Fruit fly (Drosophila melanogaster) whole organism, embryonic: ENCODE measurements around the gene CG15450.

Experiments used
- Bdp1 ChIP-seq: fragments of 200-800 bp; sonication (Bioruptor generic); optimal IDR thresholded peaks from 3 replicates; lab custom pipeline; 2016; ENCODE audit warnings: missing biosample characterization, missing genetic modification characterization
- CG10543 ChIP-seq: fragments of 200-800 bp; sonication (Bioruptor generic); optimal IDR thresholded peaks from 3 replicates; lab custom pipeline; 2017; ENCODE audit warnings: missing biosample characterization, mild to moderate bottlenecking, missing genetic modification characterization, moderate library complexity
- CG11247 ChIP-seq: fragments of 200-800 bp; sonication (Bioruptor generic); IDR thresholded peaks from 2 replicates; pipeline ENCODE4 v1.3.6; 2022; ENCODE audit warnings: missing biosample characterization, missing genetic modification characterization
- CG13296 ChIP-seq: fragments of 200-800 bp; sonication (Bioruptor generic); optimal IDR thresholded peaks from 3 replicates; lab custom pipeline; 2018; ENCODE audit warnings: missing biosample characterization, mild to moderate bottlenecking, missing genetic modification characterization
- CG15269 ChIP-seq: fragments of 200-800 bp; sonication (Bioruptor generic); optimal IDR thresholded peaks from 2 replicates; lab custom pipeline; 2018; ENCODE audit warnings: missing biosample characterization, mild to moderate bottlenecking, missing genetic modification characterization, moderate library complexity
- CG15479 ChIP-seq: fragments of 200-800 bp; sonication (Bioruptor generic); optimal IDR thresholded peaks from 3 replicates; lab custom pipeline; 2019; ENCODE audit warnings: missing biosample characterization, mild to moderate bottlenecking, missing genetic modification characterization, moderate library complexity
- CG17385 ChIP-seq: fragments of 200-800 bp; sonication (Bioruptor generic); optimal IDR thresholded peaks from 3 replicates; lab custom pipeline; 2018; ENCODE audit warnings: missing biosample characterization, mild to moderate bottlenecking, missing genetic modification characterization
- CG17568 ChIP-seq: fragments of 200-800 bp; sonication (Bioruptor generic); optimal IDR thresholded peaks from 2 replicates; lab custom pipeline; 2018; ENCODE audit warnings: missing biosample characterization, mild to moderate bottlenecking, missing genetic modification characterization, moderate library complexity
- CG32772 ChIP-seq: fragments of 200-800 bp; sonication (Bioruptor generic); IDR thresholded peaks from 2 replicates; pipeline ENCODE4 v1.3.6; 2022; ENCODE audit warnings: missing biosample characterization, missing genetic modification characterization
- CG3281 ChIP-seq: fragments of 200-800 bp; sonication (Bioruptor generic); optimal IDR thresholded peaks from 3 replicates; lab custom pipeline; 2017; ENCODE audit warnings: missing biosample characterization, mild to moderate bottlenecking, missing genetic modification characterization
- CG6765 ChIP-seq: fragments of 200-800 bp; sonication (Bioruptor generic); optimal IDR thresholded peaks from 3 replicates; lab custom pipeline; 2017; ENCODE audit warnings: missing biosample characterization, mild to moderate bottlenecking, missing genetic modification characterization
- CG7786 ChIP-seq: fragments of 200-800 bp; sonication (Bioruptor generic); optimal IDR thresholded peaks from 2 replicates; lab custom pipeline; 2016; ENCODE audit warnings: missing biosample characterization, missing genetic modification characterization
- CG8944 ChIP-seq: fragments of 200-800 bp; sonication (Bioruptor generic); optimal IDR thresholded peaks from 3 replicates; lab custom pipeline; 2016; ENCODE audit warnings: missing biosample characterization, missing genetic modification characterization
- CG9727 ChIP-seq: fragments of 200-800 bp; sonication (Bioruptor generic); optimal IDR thresholded peaks from 3 replicates; lab custom pipeline; 2017; ENCODE audit warnings: missing biosample characterization, mild to moderate bottlenecking, missing genetic modification characterization
- CG9932 ChIP-seq: fragments of 200-800 bp; sonication (Bioruptor generic); IDR thresholded peaks from 2 replicates; pipeline ENCODE4 v1.3.6; 2022; ENCODE audit warnings: missing biosample characterization, missing genetic modification characterization
- HmgD ChIP-seq: fragments of 200-800 bp; sonication (Bioruptor generic); optimal IDR thresholded peaks from 3 replicates; lab custom pipeline; 2016; ENCODE audit warnings: missing biosample characterization, missing genetic modification characterization
- Hr39 ChIP-seq: fragments of >200 bp; optimal IDR thresholded peaks from 2 replicates; lab custom pipeline; 2017
- Med ChIP-seq: fragments of 200-800 bp; sonication (Bioruptor generic); peaks from one replicate; lab custom pipeline; 2016; ENCODE audit warnings: missing biosample characterization, missing genetic modification characterization, mild to moderate bottlenecking, inconsistent platforms, moderate library complexity
- Pdp1 ChIP-seq, 2 experiments: fragments of 200-800 bp; sonication (Bioruptor generic); optimal IDR thresholded peaks; 3 replicates each; lab custom pipeline; 2016; ENCODE audit warnings: missing biosample characterization in 2 of 2, missing genetic modification characterization in 2 of 2, mild to moderate bottlenecking in 1 of 2, moderate library complexity in 1 of 2
- Rfx ChIP-seq: fragments of 200-800 bp; sonication (Bioruptor generic); IDR thresholded peaks from 2 replicates; pipeline ENCODE4 v1.3.6; 2022; ENCODE audit warnings: missing biosample characterization, missing genetic modification characterization
- Sox100B ChIP-seq: fragments of 200-800 bp; sonication (Bioruptor generic); optimal IDR thresholded peaks from 3 replicates; lab custom pipeline; 2018; ENCODE audit warnings: missing biosample characterization, mild to moderate bottlenecking, missing genetic modification characterization
- Trl ChIP-seq, 3 experiments: fragments of >200 bp in 2 of 3; fragments of 200-800 bp in 1 of 3; sonication (Bioruptor generic) in 1 of 3; optimal IDR thresholded peaks; 2 replicates in 1 of 3; 3 replicates in 2 of 3; lab custom pipeline; 2016 to 2017; ENCODE audit warnings: missing biosample characterization in 1 of 3, missing genetic modification characterization in 1 of 3
- aop ChIP-seq: fragments of 200-800 bp; sonication (Bioruptor generic); IDR thresholded peaks from 2 replicates; pipeline ENCODE4 v1.3.6; 2022; ENCODE audit warnings: missing biosample characterization, missing genetic modification characterization
- chm ChIP-seq: fragments of 200-800 bp; sonication (Bioruptor generic); IDR thresholded peaks from 2 replicates; pipeline ENCODE4 v1.3.6; 2022; ENCODE audit warnings: missing biosample characterization, missing genetic modification characterization
- danr ChIP-seq: fragments of 200-800 bp; sonication (Bioruptor generic); IDR thresholded peaks from 2 replicates; pipeline ENCODE4 v1.3.6; 2022; ENCODE audit warnings: missing biosample characterization, missing genetic modification characterization
- mirr ChIP-seq: fragments of 200-800 bp; sonication (Bioruptor generic); optimal IDR thresholded peaks from 3 replicates; lab custom pipeline; 2018; ENCODE audit warnings: missing biosample characterization, mild to moderate bottlenecking, missing genetic modification characterization
- p53 ChIP-seq: fragments of 200-800 bp; sonication (Bioruptor generic); optimal IDR thresholded peaks from 2 replicates; lab custom pipeline; 2016; ENCODE audit warnings: missing biosample characterization, missing genetic modification characterization
- pnt ChIP-seq: fragments of 200-800 bp; sonication (Bioruptor generic); optimal IDR thresholded peaks from 3 replicates; lab custom pipeline; 2016; ENCODE audit warnings: missing biosample characterization, missing genetic modification characterization
- prd ChIP-seq, 3 experiments: fragments of >200 bp in 2 of 3; fragments of 200-800 bp in 1 of 3; sonication (Bioruptor generic) in 1 of 3; optimal IDR thresholded peaks in 2 of 3; IDR thresholded peaks in 1 of 3; 2 replicates in 2 of 3; 3 replicates in 1 of 3; pipeline versions ENCODE4 v1.3.6 to Lab custom; 2017 to 2022; ENCODE audit warnings: missing biosample characterization in 1 of 3, missing genetic modification characterization in 1 of 3
- rib ChIP-seq: fragments of 200-800 bp; sonication (Bioruptor generic); IDR thresholded peaks from 2 replicates; pipeline ENCODE4 v1.3.6; 2022; ENCODE audit warnings: missing biosample characterization, missing genetic modification characterization
- run ChIP-seq: fragments of 200-800 bp; sonication (Bioruptor generic); optimal IDR thresholded peaks from 3 replicates; lab custom pipeline; 2018; ENCODE audit warnings: missing biosample characterization, mild to moderate bottlenecking, missing genetic modification characterization
- schlank ChIP-seq: fragments of 200-800 bp; sonication (Bioruptor generic); optimal IDR thresholded peaks from 2 replicates; lab custom pipeline; 2018; ENCODE audit warnings: missing biosample characterization, mild to moderate bottlenecking, missing genetic modification characterization
- sens ChIP-seq: fragments of 200-800 bp; sonication (Bioruptor generic); peaks from one replicate; lab custom pipeline; 2016; ENCODE audit warnings: missing biosample characterization, missing genetic modification characterization
- sens-2 ChIP-seq: fragments of 200-800 bp; sonication (Bioruptor generic); IDR thresholded peaks from 2 replicates; pipeline ENCODE4 v1.3.6; 2022; ENCODE audit warnings: missing biosample characterization, missing genetic modification characterization
- slbo ChIP-seq: fragments of 200-800 bp; sonication (Bioruptor generic); IDR thresholded peaks from 2 replicates; pipeline ENCODE4 v1.3.6; 2022; ENCODE audit warnings: missing biosample characterization, missing genetic modification characterization
- trh ChIP-seq: fragments of 200-800 bp; sonication (Bioruptor generic); optimal IDR thresholded peaks from 2 replicates; lab custom pipeline; 2016; ENCODE audit warnings: missing biosample characterization, missing genetic modification characterization

Gene CG15450

DNA sequence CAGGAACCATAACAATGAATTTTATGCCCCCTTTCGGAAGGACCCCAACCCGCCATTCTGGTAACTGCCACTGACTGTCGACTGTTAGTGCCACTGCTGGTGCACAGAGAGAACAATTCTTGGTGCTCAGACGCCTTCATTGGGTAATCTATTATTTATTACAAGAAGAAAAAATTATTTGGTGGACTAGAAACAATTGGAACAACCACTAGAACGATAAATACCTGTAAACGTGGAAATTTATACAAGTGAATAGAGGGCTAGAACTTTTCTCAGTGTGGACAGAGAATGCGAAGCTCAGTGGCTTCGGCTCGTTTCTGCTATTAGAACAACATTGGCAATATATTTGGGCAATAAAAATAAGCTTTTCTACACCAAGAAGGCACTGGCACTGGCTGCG lies 24.5 kb upstream of the CG15450 start (continued):
- peak; percentile 13 for TF ChIP-seq CG17385 (GFP tag; lab: Kevin White, UChicago)
- TF ChIP-seq danr, result no peak
- no peak for TF ChIP-seq chm (GFP tag; lab: Robert Waterston, UW)
- TF ChIP-seq mirr (GFP tag; lab: Kevin White, UChicago), result no peak
- peak; percentile 59 for TF ChIP-seq CG15269
- no peak for TF ChIP-seq run (tag; lab: Kevin White, UChicago)
- TF ChIP-seq CG15479 (GFP tag; lab: Kevin White, UChicago), result no peak
- no peak for TF ChIP-seq p53 (GFP tag; lab: Kevin White, UChicago)
- no peak for TF ChIP-seq CG3281
- no peak for TF ChIP-seq CG10543 (GFP tag; lab: Kevin White, UChicago)
- TF ChIP-seq pnt (GFP tag; lab: Kevin White, UChicago), result peak; percentile 15
- TF ChIP-seq Pdp1 (GFP tag; optimal IDR thresholded peaks at IDR 0.05; lab: Kevin White, UChicago), result peak in 1 of 2 experiments; percentile 4
- no peak for TF ChIP-seq schlank (tag; lab: Kevin White, UChicago)
- peak; percentile 50; the same call in 1 of the 2 replicates for TF ChIP-seq slbo (GFP tag; lab: Robert Waterston, UW)

DNA sequence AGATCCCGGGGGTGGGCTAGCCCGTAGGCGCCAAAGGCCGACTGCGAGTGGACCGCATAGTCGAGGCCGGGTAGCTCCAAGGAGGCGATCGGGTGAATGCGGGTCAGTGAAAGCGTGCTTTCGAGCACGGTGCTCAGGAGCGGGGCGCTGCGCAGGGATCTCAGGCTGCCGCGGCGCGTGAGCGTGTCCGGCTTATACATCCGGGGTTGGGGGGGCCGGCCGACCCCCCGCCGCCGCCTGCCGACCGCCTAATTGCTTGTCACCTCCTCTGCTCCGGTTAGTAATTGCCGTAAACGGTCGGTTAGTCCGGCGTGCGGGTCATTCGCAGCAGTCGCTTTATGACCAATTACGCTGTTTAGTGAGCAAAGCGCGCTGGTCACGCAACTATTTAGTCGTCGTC lies 4.2 kb downstream of the CG15450 start:
- TF ChIP-seq CG8944 (GFP tag; lab: Kevin White, UChicago) (no peak), CG7786 (no peak), Hr39 (lab: Kevin White, UChicago) (peak; percentile 86), Bdp1 (GFP tag; lab: Kevin White, UChicago) (no peak), CG11247 (GFP tag; lab: Robert Waterston, UW) (no peak), HmgD (GFP tag; lab: Kevin White, UChicago) (no peak)

DNA sequence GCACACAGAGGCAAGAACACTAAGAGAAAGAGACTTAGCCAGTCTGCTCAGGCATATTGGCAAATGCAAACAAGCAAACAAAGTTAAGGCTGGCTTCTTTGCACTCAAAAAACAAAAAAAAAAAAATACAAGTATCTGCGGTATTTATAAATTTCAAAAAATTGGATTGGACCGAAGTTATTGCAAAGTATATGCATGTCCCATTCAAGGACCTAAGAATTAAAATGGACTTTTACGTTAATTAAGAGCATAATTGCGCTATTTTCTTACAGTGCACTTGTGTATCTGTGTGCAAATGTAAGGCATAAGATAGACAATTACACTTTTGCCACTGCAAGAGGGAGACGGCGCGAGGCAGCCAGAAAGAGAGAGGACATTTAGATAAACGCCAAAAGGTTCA lies 41.8 kb downstream of the CG15450 start:
- peak; percentile 26 for TF ChIP-seq Med (GFP tag; lab: Kevin White, UChicago)
- TF ChIP-seq sens (GFP tag; lab: Kevin White, UChicago), result peak; percentile 10
- no peak for TF ChIP-seq rib (GFP tag; lab: Robert Waterston, UW)
- 0 out of 2 replicates have a peak, but pooled peaks have one; percentile 21 for TF ChIP-seq CG32772
- 0 out of 2 replicates have a peak, but pooled peaks have one; percentile 7 for TF ChIP-seq Rfx (GFP tag; lab: Robert Waterston, UW)
- TF ChIP-seq Trl (optimal IDR thresholded peaks at IDR 0.05; lab: Kevin White, UChicago), result no peak
- TF ChIP-seq Trl (GFP tag; optimal IDR thresholded peaks at IDR 0.05; lab: Kevin White, UChicago), result no peak
- no peak for TF ChIP-seq prd (optimal IDR thresholded peaks at IDR 0.05; lab: Kevin White, UChicago)
- TF ChIP-seq prd (GFP tag; IDR thresholded peaks at IDR 0.05; lab: Robert Waterston, UW), result peak; percentile 62; the same call in 2 of the 3 replicates
- TF ChIP-seq sens-2, result 0 out of 2 replicates have a peak, but pooled peaks have one; percentile 10
- no peak for TF ChIP-seq CG17568 (GFP tag; lab: Kevin White, UChicago)
- TF ChIP-seq, all 482 proteins: peak for 6

DNA sequence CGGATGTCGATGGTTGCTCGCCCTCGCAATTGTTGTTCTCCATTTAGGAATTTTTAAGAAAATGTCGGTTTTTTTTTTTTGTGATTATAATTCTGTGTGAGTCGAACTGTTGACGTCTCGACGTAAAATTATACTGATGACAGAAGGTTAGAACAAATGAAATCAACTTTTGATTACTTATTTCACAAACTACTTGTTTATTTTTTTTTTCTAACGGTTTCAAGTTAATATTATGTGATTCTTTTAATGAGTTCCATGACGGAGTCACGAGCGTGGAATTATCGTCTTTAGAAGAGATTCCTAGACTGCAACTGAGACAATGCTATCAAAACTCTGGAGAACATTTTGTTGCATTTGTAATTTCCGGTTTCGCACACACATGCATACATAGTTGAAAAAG lies 47.4 kb downstream of the CG15450 start, which contains the start of gene CG1314:
TSS of gene CG1314 (minus strand) at position 101 of the 400 bp plus-strand sequence.
- TF ChIP-seq CG9727 (GFP tag; lab: Kevin White, UChicago), result no peak
- TF ChIP-seq trh (GFP tag; lab: Kevin White, UChicago), result no peak
- TF ChIP-seq CG13296 (GFP tag; lab: Kevin White, UChicago), result no peak
- no peak for TF ChIP-seq CG6765 (GFP tag; lab: Kevin White, UChicago)
- TF ChIP-seq CG9932 (GFP tag; lab: Robert Waterston, UW), result no peak
- TF ChIP-seq CG11247 (GFP tag; lab: Robert Waterston, UW), result no peak
- TF ChIP-seq aop (GFP tag; lab: Robert Waterston, UW), result no peak
- TF ChIP-seq Sox100B (GFP tag; lab: Kevin White, UChicago), result no peak
